Worm (Caenorhabditis elegans) whole organism, L1 larva: ENCODE results near the gene F44E7.5.

Experiments used
- F16B12.6 ChIP-seq: fragments of 150-350 bp; optimal IDR thresholded peaks from 2 replicates; lab custom pipeline; 2014; ENCODE audit warnings: missing biosample characterization, missing genetic modification characterization
- aly-2 ChIP-seq: fragments of 150-350 bp; optimal IDR thresholded peaks from 2 replicates; lab custom pipeline; 2014; ENCODE audit warnings: missing biosample characterization, missing genetic modification characterization
- blmp-1 ChIP-seq: fragments of 150-350 bp; optimal IDR thresholded peaks from 2 replicates; lab custom pipeline; 2014; ENCODE audit warnings: missing biosample characterization, missing genetic modification characterization
- ceh-88 ChIP-seq: fragments of 200-800 bp; sonication (Bioruptor generic); IDR thresholded peaks from 2 replicates; pipeline ENCODE4 v1.3.6; 2022; ENCODE audit warnings: missing genetic modification characterization, missing compliant biosample characterization
- ceh-90 ChIP-seq: sonication (generic microtip); optimal IDR thresholded peaks from 2 replicates; lab custom pipeline; 2016; ENCODE audit warnings: missing genetic modification characterization, missing compliant biosample characterization
- ces-1 ChIP-seq: fragments of 150-350 bp; optimal IDR thresholded peaks from 2 replicates; lab custom pipeline; 2014; ENCODE audit warnings: missing biosample characterization, missing genetic modification reagents, missing genetic modification characterization
- dsc-1 ChIP-seq: sonication (generic microtip); optimal IDR thresholded peaks from 2 replicates; lab custom pipeline; 2016; ENCODE audit warnings: mild to moderate bottlenecking, missing genetic modification characterization, missing compliant biosample characterization
- efl-1 ChIP-seq, 4 experiments: fragments of 150-350 bp; optimal IDR thresholded peaks in 3 of 4; peaks in 1 of 4; 1 replicate in 1 of 4; 2 replicates in 3 of 4; lab custom pipeline; 2014; ENCODE audit warnings: missing biosample characterization in 2 of 4, missing genetic modification characterization in 2 of 4, missing genetic modification reagents in 2 of 4
- efl-3 ChIP-seq: fragments of 200-800 bp; sonication (Bioruptor generic); optimal IDR thresholded peaks from 2 replicates; lab custom pipeline; 2018; ENCODE audit warnings: mild to moderate bottlenecking, missing genetic modification characterization, missing compliant biosample characterization
- fkh-8 ChIP-seq: sonication (generic microtip); optimal IDR thresholded peaks from 2 replicates; lab custom pipeline; 2016; ENCODE audit warnings: mild to moderate bottlenecking, missing genetic modification characterization, missing compliant biosample characterization
- grh-1 ChIP-seq: fragments of 200-800 bp; sonication (Bioruptor generic); IDR thresholded peaks from 2 replicates; pipeline ENCODE4 v1.3.6; 2022; ENCODE audit warnings: missing genetic modification reagents, missing genetic modification characterization, missing compliant biosample characterization
- hlh-17 ChIP-seq: fragments of 200-800 bp; sonication (Bioruptor generic); optimal IDR thresholded peaks from 2 replicates; lab custom pipeline; 2018; ENCODE audit warnings: missing genetic modification characterization, mild to moderate bottlenecking, missing compliant biosample characterization, moderate library complexity, borderline replicate concordance
- lin-15B ChIP-seq: fragments of 150-350 bp; sonication (generic microtip); optimal IDR thresholded peaks from 3 replicates; lab custom pipeline; 2014; ENCODE audit warnings: missing biosample characterization, missing genetic modification characterization
- lin-39 ChIP-seq: fragments of 150-350 bp; optimal IDR thresholded peaks from 2 replicates; lab custom pipeline; 2014; ENCODE audit warnings: missing biosample characterization, missing genetic modification reagents, missing genetic modification characterization
- mef-2 ChIP-seq: fragments of 150-350 bp; optimal IDR thresholded peaks from 2 replicates; lab custom pipeline; 2014; ENCODE audit warnings: missing biosample characterization, missing genetic modification characterization
- mep-1 ChIP-seq: fragments of 150-350 bp; optimal IDR thresholded peaks from 2 replicates; lab custom pipeline; 2014; ENCODE audit warnings: missing biosample characterization, missing genetic modification characterization
- nhr-20 ChIP-seq: sonication (generic microtip); optimal IDR thresholded peaks from 2 replicates; lab custom pipeline; 2016; ENCODE audit warnings: mild to moderate bottlenecking, missing genetic modification characterization, missing compliant biosample characterization
- nhr-47 ChIP-seq: sonication (generic microtip); optimal IDR thresholded peaks from 2 replicates; lab custom pipeline; 2016; ENCODE audit warnings: mild to moderate bottlenecking, missing genetic modification characterization, moderate library complexity, missing compliant biosample characterization
- nhr-71 ChIP-seq: sonication (generic microtip); optimal IDR thresholded peaks from 2 replicates; lab custom pipeline; 2016; ENCODE audit warnings: mild to moderate bottlenecking, missing genetic modification characterization, moderate library complexity, missing compliant biosample characterization
- nhr-85 ChIP-seq: sonication (generic microtip); peaks from one replicate; lab custom pipeline; 2016; ENCODE audit warnings: missing genetic modification characterization, inconsistent platforms, missing compliant biosample characterization
- nhr-90 ChIP-seq: sonication (generic microtip); optimal IDR thresholded peaks from 2 replicates; lab custom pipeline; 2016; ENCODE audit warnings: mild to moderate bottlenecking, missing genetic modification characterization, missing compliant biosample characterization; ENCODE audit not compliant: poor library complexity
- pax-3 ChIP-seq: fragments of 200-800 bp; sonication (Bioruptor generic); optimal IDR thresholded peaks from 2 replicates; lab custom pipeline; 2018; ENCODE audit warnings: mild to moderate bottlenecking, missing genetic modification characterization, moderate library complexity, missing compliant biosample characterization
- pqm-1 ChIP-seq: sonication (generic microtip); optimal IDR thresholded peaks from 3 replicates; lab custom pipeline; 2017; ENCODE audit warnings: missing biosample characterization, missing genetic modification characterization
- skn-1 ChIP-seq: fragments of 150-350 bp; optimal IDR thresholded peaks from 2 replicates; lab custom pipeline; 2014; ENCODE audit warnings: missing biosample characterization, missing genetic modification characterization
- sox-4 ChIP-seq: sonication (generic microtip); optimal IDR thresholded peaks from 2 replicates; lab custom pipeline; 2016; ENCODE audit warnings: missing genetic modification characterization, missing compliant biosample characterization
- swsn-7 ChIP-seq: sonication (generic microtip); optimal IDR thresholded peaks from 2 replicates; lab custom pipeline; 2016; ENCODE audit warnings: missing genetic modification characterization, missing compliant biosample characterization
- tlp-1 ChIP-seq: fragments of 150-350 bp; optimal IDR thresholded peaks from 2 replicates; lab custom pipeline; 2014; ENCODE audit warnings: missing biosample characterization, missing genetic modification characterization
- unc-62 ChIP-seq: fragments of 150-350 bp; optimal IDR thresholded peaks from 2 replicates; lab custom pipeline; 2014; ENCODE audit warnings: missing biosample characterization, missing genetic modification reagents, missing genetic modification characterization
- unc-98 ChIP-seq: fragments of 200-800 bp; sonication (Bioruptor generic); IDR thresholded peaks from 2 replicates; pipeline ENCODE4 v1.3.6; 2022; ENCODE audit warnings: missing genetic modification characterization, missing compliant biosample characterization
- xbp-1 ChIP-seq: sonication (generic microtip); optimal IDR thresholded peaks from 2 replicates; lab custom pipeline; 2016; ENCODE audit warnings: missing genetic modification characterization, missing compliant biosample characterization

F44E7.5 gene

DNA sequence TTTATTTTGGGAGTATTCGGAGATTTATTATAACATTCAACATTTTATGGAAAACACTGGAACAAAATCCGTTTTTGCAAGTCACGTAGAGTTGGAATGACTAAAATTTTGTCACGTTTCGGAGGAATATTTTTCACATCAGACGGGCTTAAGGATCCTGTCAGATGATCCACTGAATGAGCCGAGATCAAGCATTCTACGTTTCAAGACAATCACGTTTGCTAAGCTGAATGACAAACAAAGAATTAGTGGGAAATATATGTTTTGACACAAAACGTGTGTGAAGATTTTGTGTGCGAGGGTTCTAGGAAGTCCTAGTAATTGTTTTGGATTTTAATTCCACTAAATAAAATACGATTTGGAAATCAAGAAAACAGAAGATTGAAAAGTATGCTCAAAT, 41.3 kb downstream of the F44E7.5 start:
- TF ChIP-seq sox-4 (tag; lab: Kevin White, UChicago) (peak; percentile 35), lin-15B (tag; lab: Kevin White, UChicago) (no peak), pax-3 (tag; lab: Kevin White, UChicago) (peak; percentile 29), nhr-47 (peak; percentile 7), efl-1 (optimal IDR thresholded peaks at IDR 0.05; lab: Kevin White, UChicago) (no peak), efl-1 (GFP tag; optimal IDR thresholded peaks at IDR 0.05 in 1 of 2; lab: Kevin White, UChicago) (peak in 1 of 2 experiments; percentile 87), lin-39 (tag; lab: Kevin White, UChicago) (no peak), dsc-1 (tag; lab: Kevin White, UChicago) (peak; percentile 85), efl-3 (GFP tag; lab: Kevin White, UChicago) (no peak), nhr-71 (tag; lab: Kevin White, UChicago) (peak; percentile 34), fkh-8 (peak; percentile 51), pqm-1 (tag; lab: Kevin White, UChicago) (no peak)

DNA sequence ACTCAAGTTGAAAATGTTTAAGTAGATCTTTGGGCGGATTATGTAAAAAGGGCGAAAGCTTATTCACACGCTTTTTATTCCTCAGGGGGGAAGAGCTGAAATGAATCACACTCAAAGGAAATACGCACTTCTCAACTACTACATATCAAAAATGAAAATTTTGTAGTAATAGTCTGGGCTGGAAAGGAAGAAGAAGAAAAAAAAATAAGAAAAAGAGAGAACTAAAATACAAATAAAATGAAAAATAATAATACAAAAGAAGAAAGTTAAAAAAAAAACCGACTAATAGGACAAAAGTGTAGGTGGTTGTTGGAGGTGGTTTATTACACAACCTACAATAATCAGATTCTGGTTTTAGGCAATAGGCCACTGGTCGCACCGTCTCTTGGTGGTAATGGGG, 44.7 kb downstream of the F44E7.5 start, which contains the start of gene K09H11.6:
TSS of gene K09H11.6 (minus strand) at position 101 of the 400 bp plus-strand sequence.
- TF ChIP-seq aly-2 (tag; lab: Kevin White, UChicago), result no peak
- TF ChIP-seq hlh-17 (GFP tag; lab: Kevin White, UChicago), result no peak
- no peak for TF ChIP-seq skn-1 (tag; lab: Kevin White, UChicago)
- no peak for TF ChIP-seq mef-2 (tag; lab: Kevin White, UChicago)
- TF ChIP-seq ces-1, result no peak
- TF ChIP-seq grh-1 (GFP tag; lab: Robert Waterston, UW), result no peak
- no peak for TF ChIP-seq nhr-90
- TF ChIP-seq swsn-7, result no peak
- TF ChIP-seq F16B12.6 (tag; lab: Kevin White, UChicago), result no peak
- no peak for TF ChIP-seq mep-1 (tag; lab: Kevin White, UChicago)
- no peak for TF ChIP-seq nhr-20 (tag; lab: Kevin White, UChicago)
- TF ChIP-seq tlp-1 (tag; lab: Kevin White, UChicago), result no peak

DNA sequence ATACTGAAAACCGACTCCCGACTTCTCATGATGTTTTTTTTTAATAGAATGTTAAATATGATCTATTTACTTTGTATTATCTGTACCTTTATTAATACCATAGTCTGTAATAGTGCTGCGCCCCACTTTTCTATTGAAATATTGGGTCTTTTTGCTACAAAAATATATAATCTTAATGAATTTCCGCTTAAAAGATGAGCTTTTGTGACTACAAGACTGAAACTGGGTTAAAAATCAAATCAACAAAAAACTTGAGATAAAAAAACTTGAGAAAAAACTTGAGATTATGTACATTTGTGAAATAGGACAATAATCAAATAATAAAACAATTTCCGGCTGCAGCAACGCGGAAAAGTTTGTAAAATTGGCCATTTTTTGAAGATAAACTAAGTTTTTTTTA, 49.9 kb downstream of the F44E7.5 start, which contains the start of gene K09H11.15:
TSS of gene K09H11.15 (minus strand) at position 101 of the 400 bp plus-strand sequence.
- TF ChIP-seq unc-62 (GFP tag; lab: Kevin White, UChicago) (no peak), lin-39 (tag; lab: Kevin White, UChicago) (no peak), nhr-85 (tag; lab: Kevin White, UChicago) (no peak), nhr-20 (tag; lab: Kevin White, UChicago) (no peak), unc-98 (GFP tag; lab: Robert Waterston, UW) (no peak), hlh-17 (GFP tag; lab: Kevin White, UChicago) (no peak), nhr-47 (no peak), efl-1 (optimal IDR thresholded peaks at IDR 0.05; lab: Kevin White, UChicago) (no peak), efl-1 (GFP tag; optimal IDR thresholded peaks at IDR 0.05 in 1 of 2; lab: Kevin White, UChicago) (no peak), ceh-88 (no peak), ces-1 (no peak), blmp-1 (no peak), ceh-90 (no peak), xbp-1 (tag; lab: Kevin White, UChicago) (no peak)
